Worm (Caenorhabditis elegans) whole organism, midembryonic: Measurements from ENCODE around the gene D2024.5.
"Not testable (repeated sequence)": the region's sequence is repeated elsewhere in the genome, so short reads cannot be mapped to it uniquely, and the experiment has no call there.

Source experiments
- T22C8.4 ChIP-seq: fragments of 200-800 bp; sonication (Bioruptor generic); IDR thresholded peaks from 2 replicates; pipeline ENCODE4 v1.3.6; 2022; ENCODE audit warnings: missing genetic modification characterization, missing compliant biosample characterization
- cog-1 ChIP-seq: sonication (generic microtip); optimal IDR thresholded peaks from 2 replicates; lab custom pipeline; 2016; ENCODE audit warnings: missing genetic modification characterization, missing compliant biosample characterization
- flt-1 ChIP-seq: fragments of 200-800 bp; sonication (Bioruptor generic); IDR thresholded peaks from 2 replicates; pipeline ENCODE4 v1.3.6; 2022; ENCODE audit warnings: missing genetic modification characterization, missing compliant biosample characterization
- klf-2 ChIP-seq: fragments of 200-800 bp; sonication (Bioruptor generic); conservative IDR thresholded peaks from 2 replicates; pipeline ENCODE4 v1.3.6; 2022; ENCODE audit warnings: missing genetic modification reagents, missing genetic modification characterization, missing compliant biosample characterization
- med-1 ChIP-seq: sonication (generic microtip); optimal IDR thresholded peaks from 2 replicates; lab custom pipeline; 2017; ENCODE audit warnings: missing genetic modification characterization, mild to moderate bottlenecking, missing compliant biosample characterization, antibody characterized with exemption, missing genetic modification reagents; ENCODE audit not compliant: insufficient read depth
- ref-1 ChIP-seq: fragments of 200-800 bp; sonication (Bioruptor generic); conservative IDR thresholded peaks from 2 replicates; pipeline ENCODE4 v1.3.6; 2022; ENCODE audit warnings: missing genetic modification reagents, missing genetic modification characterization, missing compliant biosample characterization
- tab-1 ChIP-seq: fragments of 200-800 bp; sonication (Bioruptor generic); IDR thresholded peaks from 2 replicates; pipeline ENCODE4 v1.3.6; 2022; ENCODE audit warnings: missing genetic modification characterization, missing compliant biosample characterization
- ztf-23 ChIP-seq: fragments of 200-800 bp; sonication (Bioruptor generic); IDR thresholded peaks from 2 replicates; pipeline ENCODE4 v1.3.6; 2022; ENCODE audit warnings: missing genetic modification reagents, missing genetic modification characterization, missing compliant biosample characterization
- ztf-29 ChIP-seq: fragments of 200-800 bp; sonication (Bioruptor generic); IDR thresholded peaks from 2 replicates; pipeline ENCODE4 v1.3.6; 2022; ENCODE audit warnings: missing genetic modification reagents, missing genetic modification characterization, missing compliant biosample characterization

Gene D2024.5

DNA sequence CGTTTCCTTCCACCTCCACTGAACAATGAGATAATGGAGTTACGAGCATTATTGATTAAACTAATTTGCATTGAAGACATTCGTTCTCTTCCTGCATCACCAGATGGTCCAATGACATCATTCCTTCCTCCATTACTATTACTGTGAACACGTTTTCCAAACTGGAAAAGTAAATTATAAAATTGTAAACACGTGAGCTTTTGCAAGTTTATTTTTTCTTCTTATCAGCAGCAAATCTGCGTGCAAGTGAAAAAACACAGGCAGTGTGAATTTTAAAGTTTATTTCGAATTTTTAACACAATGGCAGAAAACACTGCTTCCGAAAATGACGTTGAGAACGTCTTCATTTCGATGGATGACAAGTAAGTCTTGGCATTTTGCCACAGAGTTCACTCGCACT is 19.1 kb upstream of the D2024.5 start, which contains the start of gene D2024.1:
TSS of gene D2024.1 (plus strand) at position 301 of the 400 bp plus-strand sequence.
- not testable (repeated sequence) for TF ChIP-seq med-1 (GFP tag; lab: Kevin White, UChicago); klf-2; T22C8.4

DNA sequence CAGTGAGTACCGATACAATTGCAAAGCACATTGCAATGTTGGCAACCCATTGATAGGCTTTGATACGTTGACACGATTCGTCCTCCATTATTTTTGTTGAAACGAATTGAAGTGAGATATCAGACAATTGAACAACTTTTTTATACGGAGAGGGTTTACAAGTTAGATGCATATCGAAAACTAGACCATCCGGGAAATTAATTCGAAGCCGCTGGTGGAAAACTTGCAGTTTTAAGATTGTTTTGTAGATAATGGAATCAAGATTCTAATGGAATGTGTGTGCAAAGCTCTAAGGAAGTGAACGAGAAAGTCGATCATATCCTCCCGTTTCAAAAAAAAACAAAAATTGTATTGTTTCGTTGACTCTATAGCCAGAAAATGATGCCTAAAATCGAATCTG is 18.4 kb upstream of the D2024.5 start, which contains the start of gene col-114:
TSS of gene col-114 (minus strand) at position 101 of the 400 bp plus-strand sequence.
- no peak for TF ChIP-seq cog-1 (tag; lab: Kevin White, UChicago)
- TF ChIP-seq med-1 (GFP tag; lab: Kevin White, UChicago): no peak
- no peak for TF ChIP-seq T22C8.4
- TF ChIP-seq tab-1 (GFP tag; lab: Robert Waterston, UW): no peak
- no peak for TF ChIP-seq ztf-29 (GFP tag; lab: Robert Waterston, UW)
- no peak for TF ChIP-seq klf-2
- TF ChIP-seq ref-1: no peak
- TF ChIP-seq flt-1 (GFP tag; lab: Robert Waterston, UW): no peak
- TF ChIP-seq ztf-23: no peak

DNA sequence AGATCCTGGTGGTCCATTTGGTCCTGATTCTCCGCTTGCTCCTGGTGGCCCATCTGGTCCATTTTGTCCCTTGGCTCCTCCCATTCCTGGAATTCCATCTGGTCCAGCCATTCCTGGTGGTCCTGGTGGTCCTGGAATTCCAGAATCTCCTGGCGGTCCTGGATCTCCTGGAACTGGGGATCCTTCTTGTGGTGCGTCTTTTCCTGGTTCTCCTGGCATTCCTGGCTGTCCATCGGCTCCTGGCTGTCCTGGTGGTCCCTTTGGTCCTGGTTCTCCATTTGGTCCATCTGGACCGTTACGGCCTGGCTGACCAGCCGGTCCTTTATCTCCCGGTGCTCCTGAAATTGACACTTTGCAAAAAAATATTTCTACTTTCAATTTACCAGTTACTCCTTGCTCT is 17.5 kb upstream of the D2024.5 start:
- no peak for TF ChIP-seq ref-1

DNA sequence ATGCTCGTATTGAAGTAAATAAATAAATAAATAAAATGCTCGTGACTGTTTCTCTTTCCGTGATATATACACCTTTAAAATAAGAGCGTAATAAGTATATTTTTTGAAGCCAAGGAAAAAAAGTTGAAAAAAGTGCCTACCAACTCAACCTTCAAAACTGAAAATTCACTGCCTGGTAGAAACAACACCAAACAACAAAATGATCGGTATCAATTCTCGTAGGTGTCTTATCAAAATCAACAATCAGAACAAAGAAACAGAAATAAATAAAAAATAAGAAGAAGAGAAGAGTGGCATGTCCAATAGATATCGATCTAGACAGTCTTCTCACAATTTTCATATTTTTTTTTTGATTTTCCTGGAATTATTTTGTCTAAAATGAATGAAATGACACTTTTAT is 15.8 kb upstream of the D2024.5 start, which contains the start of gene afmd-1:
TSS of gene afmd-1 (plus strand) at position 316 of the 400 bp plus-strand sequence.
- TF ChIP-seq med-1 (GFP tag; lab: Kevin White, UChicago) (no peak), T22C8.4 (no peak), flt-1 (GFP tag; lab: Robert Waterston, UW) (no peak), tab-1 (GFP tag; lab: Robert Waterston, UW) (no peak), ref-1 (no peak), ztf-29 (GFP tag; lab: Robert Waterston, UW) (no peak), klf-2 (no peak), cog-1 (tag; lab: Kevin White, UChicago) (no peak), ztf-23 (no peak)

DNA sequence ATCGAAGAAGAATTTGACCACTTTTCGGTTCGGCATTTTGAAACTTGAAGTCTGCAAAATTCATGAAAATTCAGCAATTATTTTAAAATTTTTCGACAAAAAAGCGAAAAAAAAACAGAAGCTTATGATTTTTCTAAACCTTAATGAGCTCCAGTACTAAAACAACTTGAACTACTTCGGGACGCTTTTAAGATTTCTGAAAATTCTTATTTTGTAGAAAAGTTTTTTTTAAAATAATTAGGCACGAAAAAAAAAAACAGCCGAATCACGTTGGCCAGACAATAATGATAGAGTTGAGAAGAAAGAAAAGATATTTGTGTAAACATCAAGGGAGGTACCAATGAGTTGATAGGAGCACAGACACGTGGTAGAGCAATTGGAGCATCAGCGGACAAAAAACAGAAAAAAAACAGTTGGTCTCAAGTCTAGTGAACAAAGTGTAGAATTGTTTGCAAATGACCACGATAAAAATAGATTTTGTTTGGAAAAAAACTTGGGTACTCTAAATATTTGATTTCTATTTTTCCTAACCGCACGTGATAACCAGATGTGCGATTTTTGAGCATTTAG is 14.2 kb upstream of the D2024.5 start, which contains the start of gene gstk-2:
TSS of gene gstk-2 (minus strand) at position 51 of the 570 bp plus-strand sequence.
- no peak for TF ChIP-seq ztf-29 (GFP tag; lab: Robert Waterston, UW)
- no peak for TF ChIP-seq T22C8.4
- TF ChIP-seq cog-1 (tag; lab: Kevin White, UChicago): no peak
- no peak for TF ChIP-seq klf-2
- TF ChIP-seq flt-1 (GFP tag; lab: Robert Waterston, UW): no peak
- TF ChIP-seq ref-1: no peak
- no peak for TF ChIP-seq tab-1 (GFP tag; lab: Robert Waterston, UW)
- TF ChIP-seq med-1 (GFP tag; lab: Kevin White, UChicago): no peak
- TF ChIP-seq ztf-23: no peak

DNA sequence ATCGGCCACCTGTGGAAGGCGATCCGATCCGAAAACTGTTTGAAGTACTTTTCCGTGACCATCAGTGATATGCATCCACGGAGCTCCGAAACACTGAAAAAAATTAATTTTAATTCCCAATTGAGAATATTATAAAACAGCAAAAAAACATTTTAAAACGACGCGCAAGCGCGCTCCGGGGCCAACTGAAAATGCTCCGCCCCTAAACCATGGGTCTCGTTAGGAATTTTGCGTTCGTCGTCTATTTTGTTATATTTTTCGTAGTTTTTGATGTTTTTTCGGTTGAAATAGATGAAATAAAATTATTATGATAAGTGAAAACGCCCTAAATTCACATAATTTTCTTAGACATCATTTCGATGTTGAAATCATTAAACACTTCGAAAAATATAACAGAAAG is 12.5 kb upstream of the D2024.5 start:
- no peak for TF ChIP-seq cog-1 (tag; lab: Kevin White, UChicago)
- no peak for TF ChIP-seq ref-1
- no peak for TF ChIP-seq ztf-29 (GFP tag; lab: Robert Waterston, UW)
- no peak for TF ChIP-seq T22C8.4
- no peak for TF ChIP-seq med-1 (GFP tag; lab: Kevin White, UChicago)
- no peak for TF ChIP-seq tab-1 (GFP tag; lab: Robert Waterston, UW)
- TF ChIP-seq ztf-23: no peak
- no peak for TF ChIP-seq klf-2
- TF ChIP-seq flt-1 (GFP tag; lab: Robert Waterston, UW): no peak

DNA sequence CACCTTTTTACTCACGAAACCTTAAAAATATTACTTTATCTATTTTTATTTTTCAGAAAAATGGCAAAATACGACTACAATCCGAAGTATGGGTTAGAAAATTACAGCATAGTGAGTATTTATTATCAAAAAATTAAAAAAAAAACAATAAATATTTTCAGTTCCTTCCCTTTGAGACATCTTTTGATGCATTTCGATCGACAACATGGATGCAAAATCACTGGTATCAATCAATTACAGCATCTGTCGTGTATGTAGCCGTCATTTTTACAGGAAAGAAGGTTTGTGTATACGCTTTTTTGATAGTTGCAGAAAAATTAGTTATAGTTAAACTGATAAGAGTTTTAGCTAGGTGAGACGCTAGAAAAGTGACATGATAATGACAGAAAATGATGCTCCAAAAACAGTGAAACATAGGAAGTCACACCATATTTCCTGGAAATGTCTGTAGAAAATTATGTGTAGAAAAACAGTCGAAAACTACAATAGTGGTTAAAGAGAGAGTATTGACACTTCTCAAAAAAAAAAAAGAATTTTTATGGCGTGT is 9.6 kb upstream of the D2024.5 start, which contains the start of gene elo-3:
TSS of gene elo-3 (plus strand) at position 51 of the 547 bp plus-strand sequence.
- no peak for TF ChIP-seq cog-1 (tag; lab: Kevin White, UChicago)
- TF ChIP-seq med-1 (GFP tag; lab: Kevin White, UChicago): no peak
- TF ChIP-seq T22C8.4: no peak
- TF ChIP-seq ztf-29 (GFP tag; lab: Robert Waterston, UW): no peak
- TF ChIP-seq flt-1 (GFP tag; lab: Robert Waterston, UW): no peak
- no peak for TF ChIP-seq klf-2
- no peak for TF ChIP-seq ztf-23
- TF ChIP-seq tab-1 (GFP tag; lab: Robert Waterston, UW): no peak
- TF ChIP-seq ref-1: no peak

DNA sequence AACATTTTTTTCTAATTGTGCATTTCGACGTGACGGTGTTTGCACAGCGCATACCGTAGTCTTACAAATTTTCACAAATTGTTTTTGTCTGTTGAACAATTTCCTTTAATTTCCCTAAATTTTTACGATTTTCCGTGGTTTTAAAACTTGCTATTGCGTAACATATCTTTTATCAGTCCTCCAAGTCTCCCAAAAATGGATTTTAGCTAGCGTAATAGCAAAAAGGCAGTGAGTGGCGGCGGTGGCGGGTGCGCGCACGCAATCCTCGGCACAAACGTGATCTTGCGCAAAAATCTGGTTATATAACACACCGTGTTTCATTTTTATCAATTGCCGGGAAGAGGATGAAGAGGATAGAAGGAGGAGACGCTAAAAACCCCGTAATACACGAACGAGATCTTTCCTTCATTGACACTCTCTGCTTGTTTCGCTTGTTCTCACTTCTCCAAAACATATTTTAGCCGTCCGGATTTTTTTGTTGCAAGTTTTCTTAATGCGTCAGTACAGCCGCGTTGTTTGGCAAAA is 8.2 kb upstream of the D2024.5 start:
- no peak for TF ChIP-seq klf-2
- TF ChIP-seq flt-1 (GFP tag; lab: Robert Waterston, UW): no peak
- TF ChIP-seq ztf-29 (GFP tag; lab: Robert Waterston, UW): no peak
- TF ChIP-seq med-1 (GFP tag; lab: Kevin White, UChicago): no peak
- no peak for TF ChIP-seq ref-1
- no peak for TF ChIP-seq cog-1 (tag; lab: Kevin White, UChicago)

DNA sequence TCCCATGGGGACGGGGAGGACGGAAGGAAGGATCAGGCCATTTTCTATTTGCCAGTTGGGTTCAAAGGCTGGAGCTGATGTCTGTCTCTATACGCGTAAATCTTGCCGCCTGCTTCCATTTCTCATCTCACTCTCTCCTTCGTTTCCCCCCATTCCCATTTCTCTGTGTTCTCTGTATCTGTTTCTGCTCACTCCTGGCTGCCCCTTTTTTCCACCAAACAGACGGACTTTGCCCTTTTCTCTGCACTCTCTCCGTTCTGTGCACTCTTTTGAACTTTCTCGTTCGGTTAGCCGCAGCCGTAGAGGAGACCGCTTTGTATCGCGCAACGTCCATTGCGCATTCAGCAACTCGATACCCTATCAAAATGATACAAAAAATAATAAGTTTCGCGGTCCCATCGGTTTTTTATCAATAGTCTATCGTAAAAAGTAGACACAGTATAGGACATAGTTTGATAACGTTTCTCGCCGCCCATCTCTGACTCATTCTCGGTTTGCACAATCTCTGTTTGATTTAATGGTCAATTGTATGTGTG is 7.3 kb upstream of the D2024.5 start:
- TF ChIP-seq klf-2: no peak
- peak; percentile 68 for TF ChIP-seq flt-1 (GFP tag; lab: Robert Waterston, UW)
- TF ChIP-seq med-1 (GFP tag; lab: Kevin White, UChicago): no peak
- TF ChIP-seq ztf-23: peak; percentile 55; the same call in 1 of the 2 replicates
- TF ChIP-seq T22C8.4: no peak
- no peak for TF ChIP-seq ztf-29 (GFP tag; lab: Robert Waterston, UW)
- 0 out of 2 replicates have a peak, but pooled peaks have one; percentile 52 for TF ChIP-seq tab-1 (GFP tag; lab: Robert Waterston, UW)
- TF ChIP-seq ref-1: no peak
- TF ChIP-seq cog-1 (tag; lab: Kevin White, UChicago): peak; percentile 58

DNA sequence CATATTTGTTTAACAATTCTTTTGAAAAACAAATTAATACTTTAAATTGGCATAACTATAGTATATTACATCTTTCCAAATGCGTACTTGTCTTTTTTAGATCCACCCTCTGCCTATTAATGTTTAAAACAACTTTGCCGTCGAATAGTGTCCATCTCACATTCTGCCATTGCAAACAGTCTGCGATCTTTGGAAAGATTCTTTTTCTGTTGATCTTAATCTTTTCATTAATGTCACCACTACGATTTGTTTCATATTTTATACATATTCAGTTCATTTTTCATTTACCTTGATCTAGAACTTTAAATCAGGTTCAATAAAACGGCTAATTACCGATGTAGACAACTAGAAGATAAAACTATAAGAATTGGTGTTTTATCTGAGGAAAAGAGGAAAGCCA is 6.5 kb upstream of the D2024.5 start:
- no peak for TF ChIP-seq T22C8.4
